Fruit fly (Drosophila melanogaster) whole organism, prepupa: ENCODE measurements around the gene BRWD3.

ENCODE experiments used
- CG10669 ChIP-seq: fragments of 200-800 bp; sonication (Bioruptor generic); optimal IDR thresholded peaks from 3 replicates; lab custom pipeline; 2018; ENCODE audit warnings: missing biosample characterization, mild to moderate bottlenecking, missing genetic modification characterization, moderate library complexity
- CG15336 ChIP-seq: fragments of 200-800 bp; sonication (Bioruptor generic); IDR thresholded peaks from 2 replicates; pipeline ENCODE4 v1.3.6; 2022; ENCODE audit warnings: missing biosample characterization, missing genetic modification characterization
- CG16779 ChIP-seq: fragments of 200-800 bp; sonication (Bioruptor generic); optimal IDR thresholded peaks from 3 replicates; lab custom pipeline; 2017; ENCODE audit warnings: missing biosample characterization, mild to moderate bottlenecking, missing genetic modification characterization
- CG7368 ChIP-seq: fragments of 200-800 bp; sonication (Bioruptor generic); optimal IDR thresholded peaks from 3 replicates; lab custom pipeline; 2016; ENCODE audit warnings: missing biosample characterization, missing genetic modification characterization
- Eip93F ChIP-seq: fragments of 200-800 bp; sonication (Bioruptor generic); optimal IDR thresholded peaks from 2 replicates; lab custom pipeline; 2016; ENCODE audit warnings: missing biosample characterization, mild to moderate bottlenecking, missing genetic modification characterization
- Gug ChIP-seq: fragments of 200-800 bp; sonication (Bioruptor generic); IDR thresholded peaks from 2 replicates; pipeline ENCODE4 v1.3.6; 2022; ENCODE audit warnings: missing biosample characterization, missing genetic modification characterization
- Hr4 ChIP-seq: fragments of 200-800 bp; sonication (Bioruptor generic); optimal IDR thresholded peaks from 3 replicates; lab custom pipeline; 2016; ENCODE audit warnings: missing biosample characterization, missing genetic modification characterization
- Met ChIP-seq: fragments of 200-800 bp; sonication (Bioruptor generic); optimal IDR thresholded peaks from 3 replicates; lab custom pipeline; 2016; ENCODE audit warnings: missing biosample characterization, missing genetic modification characterization
- OdsH ChIP-seq: fragments of 200-800 bp; sonication (Bioruptor generic); optimal IDR thresholded peaks from 3 replicates; lab custom pipeline; 2016; ENCODE audit warnings: missing biosample characterization, missing genetic modification characterization
- cyc ChIP-seq: fragments of 200-800 bp; sonication (Bioruptor generic); optimal IDR thresholded peaks from 3 replicates; lab custom pipeline; 2016; ENCODE audit warnings: missing biosample characterization, missing genetic modification characterization
- fd59A ChIP-seq: fragments of 200-800 bp; sonication (Bioruptor generic); optimal IDR thresholded peaks from 2 replicates; lab custom pipeline; 2017; ENCODE audit warnings: missing biosample characterization, mild to moderate bottlenecking, missing genetic modification characterization, missing genetic modification reagents
- spab ChIP-seq: fragments of 200-800 bp; sonication (Bioruptor generic); optimal IDR thresholded peaks from 2 replicates; lab custom pipeline; 2017; ENCODE audit warnings: missing biosample characterization, mild to moderate bottlenecking, missing genetic modification characterization, missing genetic modification reagents

dm6 chr3R:24372662-24373061 is 53.9 kb downstream of the BRWD3 start, which contains the start of gene CG17782:
- TF ChIP-seq cyc (no peak), CG16779 (tag; lab: Kevin White, UChicago) (no peak), Gug (GFP tag; lab: Robert Waterston, UW) (no peak), OdsH (GFP tag; lab: Kevin White, UChicago) (no peak), CG7368 (GFP tag; lab: Kevin White, UChicago) (no peak), Hr4 (GFP tag; lab: Kevin White, UChicago) (no peak), Met (GFP tag; lab: Kevin White, UChicago) (no peak), Eip93F (GFP tag; lab: Kevin White, UChicago) (no peak), CG15336 (GFP tag; lab: Robert Waterston, UW) (no peak), fd59A (GFP tag; lab: Kevin White, UChicago) (no peak), CG10669 (no peak), spab (GFP tag; lab: Kevin White, UChicago) (no peak)
